Worm (Caenorhabditis elegans): Measurements from ENCODE around the gene T05A8.1.

DNA sequence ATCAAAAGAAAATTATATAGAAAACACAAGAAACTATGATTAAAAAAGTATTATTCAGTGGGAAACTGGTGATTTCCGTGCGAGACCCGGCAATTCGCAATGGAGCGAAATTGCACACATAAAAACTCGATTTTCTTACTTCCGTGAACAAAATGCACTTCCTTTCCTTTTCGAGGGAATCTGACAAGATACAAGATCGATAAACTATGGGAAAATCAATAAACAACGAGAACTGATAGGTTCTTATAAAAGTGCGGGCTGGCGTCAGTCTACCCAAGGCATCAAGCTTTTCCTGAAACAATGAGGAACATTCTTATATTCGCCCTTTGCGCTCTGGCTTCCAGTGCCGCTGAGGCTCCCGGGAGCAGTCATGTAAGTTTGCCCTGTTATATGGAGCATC, 43.2 kb upstream of the T05A8.1 start, which contains the start of gene F29A7.3:
- TF ChIP-seq ama-1 (optimal IDR thresholded peaks at IDR 0.05) (no peak), unc-62 (GFP tag; optimal IDR thresholded peaks at IDR 0.05) (no peak), nhr-28 (tag; optimal IDR thresholded peaks at IDR 0.05) (no peak), sea-2 (GFP tag; optimal IDR thresholded peaks at IDR 0.05) (no peak), lin-15B (tag; optimal IDR thresholded peaks at IDR 0.05) (no peak), zag-1 (tag; optimal IDR thresholded peaks at IDR 0.05) (no peak), mdl-1 (tag; optimal IDR thresholded peaks at IDR 0.05) (no peak), tbx-2 (tag; optimal IDR thresholded peaks at IDR 0.05) (no peak), ztf-4 (tag; optimal IDR thresholded peaks at IDR 0.05) (no peak), skn-1 (tag; optimal IDR thresholded peaks at IDR 0.05) (no peak), pqm-1 (tag; optimal IDR thresholded peaks at IDR 0.05) (no peak)
